Worm (Caenorhabditis elegans) whole organism, L1 larva: ENCODE data around the gene egl-20.

ENCODE experiments used
- C04F5.9 ChIP-seq: sonication (generic microtip); optimal IDR thresholded peaks from 2 replicates; lab custom pipeline; 2016; ENCODE audit warnings: missing genetic modification characterization, missing compliant biosample characterization
- aha-1 ChIP-seq: fragments of 150-350 bp; optimal IDR thresholded peaks from 2 replicates; lab custom pipeline; 2014; ENCODE audit warnings: missing biosample characterization, missing genetic modification characterization
- ama-1 ChIP-seq: fragments of 150-350 bp; optimal IDR thresholded peaks from 2 replicates; lab custom pipeline; 2014
- blmp-1 ChIP-seq: fragments of 150-350 bp; optimal IDR thresholded peaks from 2 replicates; lab custom pipeline; 2014; ENCODE audit warnings: missing biosample characterization, missing genetic modification characterization
- ceh-63 ChIP-seq: fragments of 200-800 bp; sonication (Bioruptor generic); optimal IDR thresholded peaks from 2 replicates; lab custom pipeline; 2018; ENCODE audit warnings: mild to moderate bottlenecking, missing genetic modification characterization, missing compliant biosample characterization
- dsc-1 ChIP-seq: sonication (generic microtip); optimal IDR thresholded peaks from 2 replicates; lab custom pipeline; 2016; ENCODE audit warnings: mild to moderate bottlenecking, missing genetic modification characterization, missing compliant biosample characterization
- efl-3 ChIP-seq: fragments of 200-800 bp; sonication (Bioruptor generic); optimal IDR thresholded peaks from 2 replicates; lab custom pipeline; 2018; ENCODE audit warnings: mild to moderate bottlenecking, missing genetic modification characterization, missing compliant biosample characterization
- ets-5 ChIP-seq: fragments of 200-800 bp; sonication (Bioruptor generic); IDR thresholded peaks from 2 replicates; pipeline ENCODE4 v1.3.6; 2022; ENCODE audit warnings: missing genetic modification characterization, missing compliant biosample characterization
- fos-1 ChIP-seq: fragments of 150-350 bp; optimal IDR thresholded peaks from 2 replicates; lab custom pipeline; 2014; ENCODE audit warnings: missing biosample characterization, missing genetic modification characterization
- grh-1 ChIP-seq: fragments of 200-800 bp; sonication (Bioruptor generic); IDR thresholded peaks from 2 replicates; pipeline ENCODE4 v1.3.6; 2022; ENCODE audit warnings: missing genetic modification reagents, missing genetic modification characterization, missing compliant biosample characterization
- irx-1 ChIP-seq: sonication (generic microtip); optimal IDR thresholded peaks from 2 replicates; lab custom pipeline; 2016; ENCODE audit warnings: missing genetic modification characterization, missing compliant biosample characterization
- isw-1 ChIP-seq: fragments of 200-800 bp; sonication (Bioruptor generic); IDR thresholded peaks from 2 replicates; pipeline ENCODE4 v1.3.6; 2022; ENCODE audit warnings: missing genetic modification characterization, missing compliant biosample characterization
- lin-13 ChIP-seq: fragments of 150-350 bp; optimal IDR thresholded peaks from 2 replicates; lab custom pipeline; 2014; ENCODE audit warnings: missing biosample characterization, missing genetic modification reagents, missing genetic modification characterization
- lin-14 ChIP-seq: fragments of 200-800 bp; sonication (Bioruptor generic); optimal IDR thresholded peaks from 2 replicates; lab custom pipeline; 2018; ENCODE audit warnings: mild to moderate bottlenecking, missing genetic modification characterization, moderate library complexity, missing compliant biosample characterization
- lin-15B ChIP-seq: fragments of 150-350 bp; sonication (generic microtip); optimal IDR thresholded peaks from 3 replicates; lab custom pipeline; 2014; ENCODE audit warnings: missing biosample characterization, missing genetic modification characterization
- lin-39 ChIP-seq: fragments of 150-350 bp; optimal IDR thresholded peaks from 2 replicates; lab custom pipeline; 2014; ENCODE audit warnings: missing biosample characterization, missing genetic modification reagents, missing genetic modification characterization
- lir-3 ChIP-seq: sonication (generic microtip); optimal IDR thresholded peaks from 2 replicates; lab custom pipeline; 2016; ENCODE audit warnings: mild to moderate bottlenecking, missing genetic modification characterization, moderate library complexity, missing compliant biosample characterization; ENCODE audit not compliant: poor library complexity
- lsy-2 ChIP-seq, 2 experiments: fragments of 150-350 bp; optimal IDR thresholded peaks; 2 replicates each; lab custom pipeline; 2014; ENCODE audit warnings: missing biosample characterization in 2 of 2, missing genetic modification characterization in 2 of 2
- mab-9 ChIP-seq: fragments of 200-800 bp; sonication (Bioruptor generic); IDR thresholded peaks from 2 replicates; pipeline ENCODE4 v1.3.6; 2022; ENCODE audit warnings: missing genetic modification reagents, missing genetic modification characterization, missing compliant biosample characterization
- mdl-1 ChIP-seq, 2 experiments: fragments of 150-350 bp; optimal IDR thresholded peaks; 2 replicates each; lab custom pipeline; 2014 to 2017; ENCODE audit warnings: missing biosample characterization in 2 of 2, missing genetic modification characterization in 2 of 2, inconsistent platforms in 1 of 2
- mep-1 ChIP-seq: fragments of 150-350 bp; optimal IDR thresholded peaks from 2 replicates; lab custom pipeline; 2014; ENCODE audit warnings: missing biosample characterization, missing genetic modification characterization
- nhr-19 ChIP-seq: fragments of 200-800 bp; sonication (Bioruptor generic); conservative IDR thresholded peaks from 2 replicates; pipeline ENCODE4 v1.3.6; 2022; ENCODE audit warnings: missing genetic modification characterization, missing compliant biosample characterization
- nhr-28 ChIP-seq: fragments of 150-350 bp; optimal IDR thresholded peaks from 2 replicates; lab custom pipeline; 2014; ENCODE audit warnings: missing biosample characterization, missing genetic modification characterization
- nhr-76 ChIP-seq: sonication (generic microtip); optimal IDR thresholded peaks from 2 replicates; lab custom pipeline; 2017; ENCODE audit warnings: missing biosample characterization, missing genetic modification characterization
- nhr-84 ChIP-seq: sonication (generic microtip); optimal IDR thresholded peaks from 2 replicates; lab custom pipeline; 2017; ENCODE audit warnings: missing biosample characterization, missing genetic modification characterization
- nhr-85 ChIP-seq: sonication (generic microtip); peaks from one replicate; lab custom pipeline; 2016; ENCODE audit warnings: missing genetic modification characterization, inconsistent platforms, missing compliant biosample characterization
- pag-3 ChIP-seq: sonication (generic microtip); optimal IDR thresholded peaks from 2 replicates; lab custom pipeline; 2017; ENCODE audit warnings: missing genetic modification characterization, mild to moderate bottlenecking, missing compliant biosample characterization, antibody characterized with exemption, borderline replicate concordance; ENCODE audit not compliant: insufficient read depth
- pax-3 ChIP-seq: fragments of 200-800 bp; sonication (Bioruptor generic); optimal IDR thresholded peaks from 2 replicates; lab custom pipeline; 2018; ENCODE audit warnings: mild to moderate bottlenecking, missing genetic modification characterization, moderate library complexity, missing compliant biosample characterization
- pqm-1 ChIP-seq: sonication (generic microtip); optimal IDR thresholded peaks from 3 replicates; lab custom pipeline; 2017; ENCODE audit warnings: missing biosample characterization, missing genetic modification characterization
- rnt-1 ChIP-seq: sonication (generic microtip); optimal IDR thresholded peaks from 2 replicates; lab custom pipeline; 2016; ENCODE audit warnings: mild to moderate bottlenecking, missing genetic modification characterization, moderate library complexity, missing compliant biosample characterization
- skn-1 ChIP-seq: fragments of 150-350 bp; optimal IDR thresholded peaks from 2 replicates; lab custom pipeline; 2014; ENCODE audit warnings: missing biosample characterization, missing genetic modification characterization
- snu-23 ChIP-seq: sonication (generic microtip); optimal IDR thresholded peaks from 2 replicates; lab custom pipeline; 2016; ENCODE audit warnings: missing genetic modification characterization, missing compliant biosample characterization
- sox-4 ChIP-seq: sonication (generic microtip); optimal IDR thresholded peaks from 2 replicates; lab custom pipeline; 2016; ENCODE audit warnings: missing genetic modification characterization, missing compliant biosample characterization
- sptf-1 ChIP-seq: fragments of 150-350 bp; optimal IDR thresholded peaks from 2 replicates; lab custom pipeline; 2014; ENCODE audit warnings: missing biosample characterization, missing genetic modification characterization
- swsn-7 ChIP-seq: sonication (generic microtip); optimal IDR thresholded peaks from 2 replicates; lab custom pipeline; 2016; ENCODE audit warnings: missing genetic modification characterization, missing compliant biosample characterization
- tlp-1 ChIP-seq: fragments of 150-350 bp; optimal IDR thresholded peaks from 2 replicates; lab custom pipeline; 2014; ENCODE audit warnings: missing biosample characterization, missing genetic modification characterization
- unc-130 ChIP-seq: fragments of 150-350 bp; optimal IDR thresholded peaks from 2 replicates; lab custom pipeline; 2017; ENCODE audit warnings: missing biosample characterization, missing genetic modification characterization, inconsistent platforms
- unc-30 ChIP-seq: sonication (generic microtip); optimal IDR thresholded peaks from 2 replicates; lab custom pipeline; 2017; ENCODE audit warnings: missing biosample characterization, missing genetic modification characterization
- unc-62 ChIP-seq: fragments of 150-350 bp; optimal IDR thresholded peaks from 2 replicates; lab custom pipeline; 2014; ENCODE audit warnings: missing biosample characterization, missing genetic modification reagents, missing genetic modification characterization
- vab-15 ChIP-seq: sonication (generic microtip); optimal IDR thresholded peaks from 2 replicates; lab custom pipeline; 2017; ENCODE audit warnings: missing genotype, mild to moderate bottlenecking, missing genetic modification characterization, missing compliant biosample characterization
- xbp-1 ChIP-seq: sonication (generic microtip); optimal IDR thresholded peaks from 2 replicates; lab custom pipeline; 2016; ENCODE audit warnings: missing genetic modification characterization, missing compliant biosample characterization
- zip-4 ChIP-seq: fragments of 200-800 bp; sonication (Bioruptor generic); optimal IDR thresholded peaks from 2 replicates; lab custom pipeline; 2018; ENCODE audit warnings: mild to moderate bottlenecking, missing genetic modification characterization, moderate library complexity, missing compliant biosample characterization
- ztf-11 ChIP-seq, 2 experiments: sonication (generic microtip); optimal IDR thresholded peaks; 2 replicates each; lab custom pipeline; 2016 to 2017; ENCODE audit warnings: missing genetic modification characterization in 2 of 2, missing biosample characterization in 1 of 2, missing compliant biosample characterization in 1 of 2
- ztf-4 ChIP-seq: fragments of 150-350 bp; optimal IDR thresholded peaks from 2 replicates; lab custom pipeline; 2014; ENCODE audit warnings: missing biosample characterization, missing genetic modification characterization

Gene egl-20

ce11 chrIV:9789496-9789895, 25.8 kb downstream of the egl-20 start, which contains the start of gene T13F2.4:
TSS of gene T13F2.4 (plus strand) at chrIV:9789796.
- TF ChIP-seq ets-5 (GFP tag; lab: Robert Waterston, UW) (no peak), mep-1 (tag; lab: Kevin White, UChicago) (no peak), isw-1 (GFP tag; lab: Robert Waterston, UW) (no peak), nhr-85 (tag; lab: Kevin White, UChicago) (no peak)

- TF ChIP-seq nhr-19 (GFP tag; lab: Robert Waterston, UW) = no peak
- TF ChIP-seq dsc-1 (tag; lab: Kevin White, UChicago) = peak; percentile 9
Observed at ce11 chrIV:9784689-9785088, 30.6 kb downstream of the egl-20 start, which contains the start of gene sre-4. TSS of gene sre-4 (minus strand) at chrIV:9784789.

ce11 chrIV:9778016-9778415, 37.3 kb downstream of the egl-20 start, which contains the start of gene T13F2.6:
TSS of gene T13F2.6 (plus strand) at chrIV:9778321.
- TF ChIP-seq unc-62 (GFP tag; lab: Kevin White, UChicago) (no peak), nhr-85 (tag; lab: Kevin White, UChicago) (no peak), ztf-11 (tag; optimal IDR thresholded peaks at IDR 0.05; lab: Kevin White, UChicago) (no peak), pag-3 (no peak), dsc-1 (tag; lab: Kevin White, UChicago) (no peak), mep-1 (tag; lab: Kevin White, UChicago) (no peak), tlp-1 (tag; lab: Kevin White, UChicago) (no peak), rnt-1 (tag; lab: Kevin White, UChicago) (no peak), xbp-1 (tag; lab: Kevin White, UChicago) (no peak), aha-1 (tag; lab: Kevin White, UChicago) (no peak), lin-39 (tag; lab: Kevin White, UChicago) (no peak), efl-3 (GFP tag; lab: Kevin White, UChicago) (no peak), ama-1 (lab: Kevin White, UChicago) (no peak), mdl-1 (tag; optimal IDR thresholded peaks at IDR 0.05; lab: Kevin White, UChicago) (no peak), lin-14 (GFP tag; lab: Kevin White, UChicago) (no peak), ets-5 (GFP tag; lab: Robert Waterston, UW) (no peak), lin-13 (GFP tag; lab: Kevin White, UChicago) (no peak), sox-4 (tag; lab: Kevin White, UChicago) (no peak), nhr-84 (tag; lab: Kevin White, UChicago) (no peak)

- no peak for TF ChIP-seq ama-1 (lab: Kevin White, UChicago)
- no peak for TF ChIP-seq unc-130 (tag; lab: Kevin White, UChicago)
- no peak for TF ChIP-seq ceh-63 (GFP tag; lab: Kevin White, UChicago)
- TF ChIP-seq mep-1 (tag; lab: Kevin White, UChicago) = peak; percentile 55
- peak; percentile 37 for TF ChIP-seq snu-23 (GFP tag; lab: Kevin White, UChicago)
- TF ChIP-seq nhr-28 (tag; lab: Kevin White, UChicago) = no peak
- no peak for TF ChIP-seq zip-4 (GFP tag; lab: Kevin White, UChicago)
- TF ChIP-seq ztf-4 (tag; lab: Kevin White, UChicago) = no peak
- no peak for TF ChIP-seq C04F5.9
- TF ChIP-seq lir-3 (tag; lab: Kevin White, UChicago) = peak; percentile 83
- no peak for TF ChIP-seq mdl-1 (tag; optimal IDR thresholded peaks at IDR 0.05; lab: Kevin White, UChicago)
- no peak for TF ChIP-seq grh-1 (GFP tag; lab: Robert Waterston, UW)
- peak; percentile 49 for TF ChIP-seq xbp-1 (tag; lab: Kevin White, UChicago)
- TF ChIP-seq nhr-84 (tag; lab: Kevin White, UChicago) = no peak
- TF ChIP-seq swsn-7 (tag; lab: Kevin White, UChicago) = peak; percentile 35
- TF ChIP-seq lin-14 (GFP tag; lab: Kevin White, UChicago) = peak; percentile 56
- no peak for TF ChIP-seq pqm-1 (tag; lab: Kevin White, UChicago)
- peak; percentile 51 for TF ChIP-seq irx-1
- no peak for TF ChIP-seq unc-62 (GFP tag; lab: Kevin White, UChicago)
- TF ChIP-seq vab-15 (tag; lab: Kevin White, UChicago) = no peak
- peak; percentile 72 for TF ChIP-seq skn-1 (tag; lab: Kevin White, UChicago)
- TF ChIP-seq lin-39 (tag; lab: Kevin White, UChicago) = no peak
- no peak for TF ChIP-seq unc-30 (tag; lab: Kevin White, UChicago)
- peak; percentile 91 for TF ChIP-seq rnt-1 (tag; lab: Kevin White, UChicago)
- TF ChIP-seq tlp-1 (tag; lab: Kevin White, UChicago) = no peak
- TF ChIP-seq ztf-11 (tag; optimal IDR thresholded peaks at IDR 0.05; lab: Kevin White, UChicago) = peak in 1 of 2 experiments; percentile 43
- TF ChIP-seq pax-3 (tag; lab: Kevin White, UChicago) = peak; percentile 66
- peak; percentile 30 for TF ChIP-seq dsc-1 (tag; lab: Kevin White, UChicago)
- no peak for TF ChIP-seq pag-3
- no peak for TF ChIP-seq sptf-1 (tag; lab: Kevin White, UChicago)
- no peak for TF ChIP-seq mab-9 (GFP tag; lab: Robert Waterston, UW)
- peak; percentile 51 for TF ChIP-seq lin-15B (tag; lab: Kevin White, UChicago)
- peak; percentile 29 to 80 for TF ChIP-seq lsy-2 (tag; optimal IDR thresholded peaks at IDR 0.05; lab: Kevin White, UChicago)
- peak; percentile 30 for TF ChIP-seq fos-1 (tag; lab: Kevin White, UChicago)
- no peak for TF ChIP-seq nhr-76 (tag; lab: Kevin White, UChicago)
- TF ChIP-seq blmp-1 (tag; lab: Kevin White, UChicago) = peak; percentile 67
- peak; percentile 33; the same call in 1 of the 2 replicates for TF ChIP-seq isw-1 (GFP tag; lab: Robert Waterston, UW)
Observed at ce11 chrIV:9777535-9777934, 37.8 kb downstream of the egl-20 start, which contains the start of gene sna-2. TSS of gene sna-2 (minus strand) at chrIV:9777634.
